Fruit fly (Drosophila melanogaster) whole organism, adult: ENCODE measurements around the gene dsx-c73A.
A peak's percentile ranks its signal among the peaks of the same experiment; 100 is the strongest.

Experiments used
- CG11617 ChIP-seq: fragments of 200-800 bp; sonication (Bioruptor generic); optimal IDR thresholded peaks from 2 replicates; lab custom pipeline; 2017; ENCODE audit warnings: mild to moderate bottlenecking, missing biosample characterization, missing genetic modification reagents, missing genetic modification characterization
- CG12768 ChIP-seq: fragments of 200-800 bp; sonication (Bioruptor generic); optimal IDR thresholded peaks from 2 replicates; lab custom pipeline; 2017; ENCODE audit warnings: missing biosample characterization, missing genetic modification characterization, mild to moderate bottlenecking, moderate library complexity, missing genetic modification reagents
- CG14711 ChIP-seq: fragments of 200-800 bp; sonication (Bioruptor generic); optimal IDR thresholded peaks from 2 replicates; lab custom pipeline; 2018; ENCODE audit warnings: missing biosample characterization, mild to moderate bottlenecking, missing genetic modification characterization, moderate library complexity
- CG1620 ChIP-seq: fragments of 200-800 bp; sonication (Bioruptor generic); optimal IDR thresholded peaks from 2 replicates; lab custom pipeline; 2016; ENCODE audit warnings: missing biosample characterization, missing genetic modification characterization
- CG33017 ChIP-seq: fragments of 200-800 bp; sonication (Bioruptor generic); optimal IDR thresholded peaks from 2 replicates; lab custom pipeline; 2018; ENCODE audit warnings: missing biosample characterization, mild to moderate bottlenecking, missing genetic modification characterization, moderate library complexity
- CG5204 ChIP-seq: fragments of 200-800 bp; sonication (Bioruptor generic); optimal IDR thresholded peaks from 2 replicates; lab custom pipeline; 2016; ENCODE audit warnings: missing biosample characterization, missing genetic modification characterization
- CG7045 ChIP-seq: fragments of 200-800 bp; sonication (Bioruptor generic); optimal IDR thresholded peaks from 2 replicates; lab custom pipeline; 2017; ENCODE audit warnings: missing biosample characterization, mild to moderate bottlenecking, missing genetic modification characterization
- CG7101 ChIP-seq: fragments of 200-800 bp; sonication (Bioruptor generic); optimal IDR thresholded peaks from 2 replicates; lab custom pipeline; 2018; ENCODE audit warnings: missing biosample characterization, mild to moderate bottlenecking, missing genetic modification characterization, moderate library complexity
- Clk ChIP-seq: fragments of 200-800 bp; sonication (Bioruptor generic); optimal IDR thresholded peaks from 2 replicates; lab custom pipeline; 2017; ENCODE audit warnings: missing biosample characterization, missing genetic modification characterization
- Crg-1 ChIP-seq: fragments of 200-800 bp; sonication (Bioruptor generic); optimal IDR thresholded peaks from 2 replicates; lab custom pipeline; 2016; ENCODE audit warnings: missing biosample characterization, missing genetic modification characterization
- Hr96 ChIP-seq: fragments of 200-800 bp; sonication (Bioruptor generic); optimal IDR thresholded peaks from 2 replicates; lab custom pipeline; 2016; ENCODE audit warnings: missing biosample characterization, missing genetic modification characterization
- Mnt ChIP-seq: fragments of 200-800 bp; sonication (Bioruptor generic); optimal IDR thresholded peaks from 2 replicates; lab custom pipeline; 2016; ENCODE audit warnings: missing biosample characterization, mild to moderate bottlenecking, missing genetic modification characterization
- bab1 ChIP-seq: fragments of 200-800 bp; sonication (Bioruptor generic); optimal IDR thresholded peaks from 3 replicates; lab custom pipeline; 2019; ENCODE audit warnings: missing biosample characterization, mild to moderate bottlenecking, missing genetic modification characterization, moderate library complexity
- cic ChIP-seq: fragments of 200-800 bp; sonication (Bioruptor generic); optimal IDR thresholded peaks from 2 replicates; lab custom pipeline; 2017; ENCODE audit warnings: missing biosample characterization, mild to moderate bottlenecking, missing genetic modification characterization, moderate library complexity
- cnc ChIP-seq, 2 experiments: fragments of >200 bp; optimal IDR thresholded peaks; 2 replicates each; lab custom pipeline; 2017
- kay ChIP-seq: fragments of 200-800 bp; sonication (Bioruptor generic); peaks from one replicate; lab custom pipeline; 2016; ENCODE audit warnings: missing biosample characterization, missing genetic modification characterization, borderline replicate concordance
- ovo ChIP-seq: fragments of 200-800 bp; sonication (Bioruptor generic); optimal IDR thresholded peaks from 2 replicates; lab custom pipeline; 2016; ENCODE audit warnings: missing biosample characterization, missing genetic modification characterization
- pad ChIP-seq: fragments of 200-800 bp; sonication (Bioruptor generic); optimal IDR thresholded peaks from 3 replicates; lab custom pipeline; 2017; ENCODE audit warnings: missing biosample characterization, missing genetic modification characterization, mild to moderate bottlenecking, moderate library complexity, missing genetic modification reagents
- tj ChIP-seq: fragments of 200-800 bp; sonication (Bioruptor generic); optimal IDR thresholded peaks from 3 replicates; lab custom pipeline; 2017; ENCODE audit warnings: missing biosample characterization, mild to moderate bottlenecking, missing genetic modification characterization, moderate library complexity
- toe ChIP-seq: fragments of 200-800 bp; sonication (Bioruptor generic); optimal IDR thresholded peaks from 2 replicates; lab custom pipeline; 2016; ENCODE audit warnings: missing biosample characterization, missing genetic modification characterization

The dsx-c73A gene

DNA sequence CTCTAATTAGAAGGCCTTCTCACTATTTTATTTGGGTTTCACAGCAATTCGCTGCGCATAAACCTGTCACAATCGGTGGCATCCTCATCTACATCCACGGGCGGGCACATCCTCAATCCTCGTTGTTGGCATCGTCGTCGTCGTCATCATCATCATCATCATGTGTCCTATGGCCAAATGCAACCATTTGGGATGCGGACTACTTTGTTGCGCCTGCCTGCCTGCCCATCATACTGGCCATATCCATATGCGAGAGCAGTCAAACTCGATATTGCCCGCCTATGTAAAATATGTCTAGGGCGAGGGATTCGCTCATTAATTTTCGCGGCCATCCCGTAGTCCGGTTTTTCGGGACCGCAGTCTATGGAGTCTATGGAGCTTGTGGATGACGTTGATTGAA, 14.5 kb downstream of the dsx-c73A start:
- TF ChIP-seq Crg-1 (GFP tag; lab: Kevin White, UChicago) (no peak), CG5204 (GFP tag; lab: Kevin White, UChicago) (no peak), bab1 (no peak), Hr96 (GFP tag; lab: Kevin White, UChicago) (no peak), tj (no peak), ovo (no peak), CG12768 (no peak), cnc (optimal IDR thresholded peaks at IDR 0.05; lab: Kevin White, UChicago) (no peak), Mnt (GFP tag; lab: Kevin White, UChicago) (no peak), CG11617 (GFP tag; lab: Kevin White, UChicago) (no peak), CG7045 (GFP tag; lab: Kevin White, UChicago) (no peak), CG14711 (tag; lab: Kevin White, UChicago) (no peak), kay (no peak)

DNA sequence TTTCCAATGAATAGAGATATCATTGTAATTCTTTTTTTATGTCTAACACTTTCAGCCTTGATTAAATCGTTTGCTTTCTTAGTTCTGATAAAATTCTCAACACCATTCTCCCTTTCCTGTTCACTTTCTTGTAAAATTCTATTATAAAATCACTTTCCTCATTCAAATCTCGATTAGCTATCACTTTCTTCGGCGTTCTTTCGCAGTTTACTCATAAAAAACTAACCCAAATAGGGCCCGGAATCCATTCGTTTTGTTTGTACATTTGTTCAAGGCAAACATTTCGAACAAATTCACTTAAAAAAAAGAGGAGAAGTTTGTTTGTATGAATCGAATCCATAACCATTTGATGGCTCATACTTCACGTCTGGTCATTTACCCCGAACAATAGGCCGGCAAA, 18.2 kb downstream of the dsx-c73A start:
- no peak for TF ChIP-seq cic (GFP tag; lab: Kevin White, UChicago)
- TF ChIP-seq CG1620 (GFP tag; lab: Kevin White, UChicago) = no peak
- no peak for TF ChIP-seq CG33017

DNA sequence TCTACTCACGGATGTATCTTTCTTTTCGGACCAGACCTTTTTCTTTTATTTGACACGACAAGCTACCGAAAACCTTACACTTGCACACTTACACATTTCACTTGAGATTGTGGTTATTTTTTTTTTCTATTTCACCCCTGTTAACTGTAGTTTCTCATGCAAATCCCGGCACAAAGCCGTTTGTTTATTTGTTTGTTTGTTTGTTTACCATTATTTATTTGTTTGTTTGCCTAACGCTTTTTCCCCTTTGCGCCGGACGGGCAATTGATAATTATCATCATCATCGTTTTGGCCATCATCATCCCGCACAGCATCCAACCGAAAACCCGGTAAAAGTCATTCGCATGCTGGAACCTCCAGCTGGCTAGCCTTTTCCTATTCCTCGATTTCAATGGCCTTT, 20.7 kb downstream of the dsx-c73A start:
- no peak for TF ChIP-seq Crg-1 (GFP tag; lab: Kevin White, UChicago)
- TF ChIP-seq ovo = no peak
- no peak for TF ChIP-seq cnc (optimal IDR thresholded peaks at IDR 0.05; lab: Kevin White, UChicago)
- TF ChIP-seq pad (GFP tag; lab: Kevin White, UChicago) = no peak
- TF ChIP-seq toe (GFP tag; lab: Kevin White, UChicago) = no peak
- no peak for TF ChIP-seq CG7045 (GFP tag; lab: Kevin White, UChicago)
- TF ChIP-seq Mnt (GFP tag; lab: Kevin White, UChicago) = no peak
- TF ChIP-seq Clk = no peak
- TF ChIP-seq CG5204 (GFP tag; lab: Kevin White, UChicago) = no peak
- no peak for TF ChIP-seq cic (GFP tag; lab: Kevin White, UChicago)
- no peak for TF ChIP-seq CG1620 (GFP tag; lab: Kevin White, UChicago)
- TF ChIP-seq CG7101 (tag; lab: Kevin White, UChicago) = no peak
- TF ChIP-seq tj = no peak
- TF ChIP-seq Hr96 (GFP tag; lab: Kevin White, UChicago) = no peak
- no peak for TF ChIP-seq CG12768
- TF ChIP-seq bab1 = no peak
- no peak for TF ChIP-seq CG11617 (GFP tag; lab: Kevin White, UChicago)
- TF ChIP-seq kay = no peak
- TF ChIP-seq CG14711 (tag; lab: Kevin White, UChicago) = no peak
- TF ChIP-seq CG33017 = no peak

DNA sequence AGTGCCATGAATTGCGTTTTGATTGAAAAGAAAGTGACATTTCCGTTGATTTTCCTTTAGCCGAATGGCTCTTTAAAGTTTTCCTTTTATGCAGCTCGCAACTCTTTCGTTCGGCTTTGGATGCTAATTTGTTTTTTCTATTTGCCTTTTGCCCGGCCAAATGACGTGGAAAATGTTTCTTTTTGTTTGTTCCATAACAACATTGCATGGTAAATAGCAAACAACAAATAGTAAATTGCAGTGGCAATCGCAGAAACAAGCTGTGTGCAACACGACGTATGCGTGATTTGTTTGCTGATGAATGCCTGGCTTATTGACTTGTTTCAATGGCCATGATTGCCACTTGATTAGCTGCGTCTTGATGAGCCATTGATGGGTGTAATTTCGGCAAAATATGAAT, 22.3 kb downstream of the dsx-c73A start:
- no peak for TF ChIP-seq CG1620 (GFP tag; lab: Kevin White, UChicago)
- TF ChIP-seq Clk = no peak
- no peak for TF ChIP-seq Crg-1 (GFP tag; lab: Kevin White, UChicago)
- no peak for TF ChIP-seq CG12768
- TF ChIP-seq CG7101 (tag; lab: Kevin White, UChicago) = no peak
- no peak for TF ChIP-seq CG5204 (GFP tag; lab: Kevin White, UChicago)
- TF ChIP-seq CG11617 (GFP tag; lab: Kevin White, UChicago) = no peak
- TF ChIP-seq cnc (optimal IDR thresholded peaks at IDR 0.05; lab: Kevin White, UChicago) = no peak
- TF ChIP-seq toe (GFP tag; lab: Kevin White, UChicago) = no peak
- no peak for TF ChIP-seq Mnt (GFP tag; lab: Kevin White, UChicago)
- no peak for TF ChIP-seq pad (GFP tag; lab: Kevin White, UChicago)
- TF ChIP-seq bab1 = no peak

DNA sequence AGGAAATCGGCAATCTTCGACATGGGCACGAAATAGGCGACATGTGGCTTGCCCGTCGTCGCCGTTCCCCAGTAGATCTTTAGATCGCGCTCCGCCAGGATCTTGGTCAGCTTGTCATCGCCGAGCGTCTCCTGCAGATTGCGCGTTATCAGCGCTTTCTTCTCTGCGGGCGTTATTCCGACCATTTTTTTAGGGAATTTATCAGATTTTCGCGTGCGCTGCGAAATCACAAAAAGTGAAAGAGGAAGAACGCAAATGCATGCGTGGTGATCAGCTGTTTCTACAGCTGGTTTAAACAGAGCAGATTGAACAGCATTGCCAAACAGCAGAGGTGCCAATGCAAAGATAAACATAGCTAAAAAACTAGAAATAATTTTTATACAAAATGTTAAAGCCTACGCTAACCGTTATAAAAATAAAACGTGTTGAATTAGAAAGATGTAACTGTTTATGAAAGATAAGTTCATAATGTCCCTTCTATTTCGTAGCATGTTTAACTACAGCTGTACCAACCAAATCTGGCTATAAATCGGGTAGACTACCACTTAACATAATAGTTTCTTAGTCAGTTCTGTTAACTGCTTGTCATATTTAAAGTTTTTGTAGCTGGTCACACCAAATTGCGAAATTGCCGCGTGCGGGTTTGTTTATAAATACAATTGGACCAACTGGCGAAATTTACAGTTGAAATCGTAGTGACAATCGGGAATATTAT, 32.5 kb downstream of the dsx-c73A start, which contains the start of the genes TyrRS and CG33158:
Gene TyrRS, minus strand, starts transcription at position 244 of the 715 bp plus-strand sequence.
Gene CG33158, plus strand, starts transcription at position 539 of the 715 bp plus-strand sequence.
- TF ChIP-seq CG14711 (tag; lab: Kevin White, UChicago) (peak; percentile 25), Mnt (GFP tag; lab: Kevin White, UChicago) (peak; percentile 77), Clk (no peak), Crg-1 (GFP tag; lab: Kevin White, UChicago) (peak; percentile 9), CG7101 (tag; lab: Kevin White, UChicago) (no peak), CG1620 (GFP tag; lab: Kevin White, UChicago) (no peak), CG33017 (no peak), tj (peak; percentile 93), bab1 (peak; percentile 40), pad (GFP tag; lab: Kevin White, UChicago) (no peak), CG11617 (GFP tag; lab: Kevin White, UChicago) (peak; percentile 10), kay (peak; percentile 19)

DNA sequence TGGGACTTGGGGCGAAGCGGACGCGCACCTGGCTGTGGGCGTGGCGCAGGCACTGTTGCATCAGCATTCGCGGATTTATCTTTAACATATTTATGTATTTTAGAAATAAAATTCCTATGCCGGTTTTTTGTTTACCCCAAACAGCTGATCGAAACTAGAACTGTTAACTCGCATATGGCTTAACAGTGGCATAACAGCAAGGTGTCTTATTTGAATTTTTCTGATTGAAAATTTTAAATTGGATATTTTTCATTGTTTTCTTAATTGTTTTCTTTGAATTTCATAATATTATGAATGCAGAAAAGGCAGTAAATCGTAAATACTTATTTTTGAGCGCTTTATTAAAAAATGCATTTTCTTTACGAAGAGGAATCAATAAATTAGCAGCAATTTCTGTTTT, 34.7 kb downstream of the dsx-c73A start, which contains the start of gene GluRS-m:
Gene GluRS-m, minus strand, starts transcription at position 154 of the 400 bp plus-strand sequence.
- TF ChIP-seq Mnt (GFP tag; lab: Kevin White, UChicago) (no peak), kay (peak; percentile 71)
